Worm (Caenorhabditis elegans) whole organism, L1 larva: ENCODE data around the gene nlp-68.

Experiments
- aly-2 ChIP-seq: fragments of 150-350 bp; optimal IDR thresholded peaks from 2 replicates; lab custom pipeline; 2014; ENCODE audit warnings: missing biosample characterization, missing genetic modification characterization
- ceh-63 ChIP-seq: fragments of 200-800 bp; sonication (Bioruptor generic); optimal IDR thresholded peaks from 2 replicates; lab custom pipeline; 2018; ENCODE audit warnings: mild to moderate bottlenecking, missing genetic modification characterization, missing compliant biosample characterization
- ceh-90 ChIP-seq: sonication (generic microtip); optimal IDR thresholded peaks from 2 replicates; lab custom pipeline; 2016; ENCODE audit warnings: missing genetic modification characterization, missing compliant biosample characterization
- dpl-1 ChIP-seq, 3 experiments: fragments of 150-350 bp in 2 of 3; sonication (generic microtip) in 1 of 3; optimal IDR thresholded peaks; 2 replicates each; lab custom pipeline; 2014 to 2017; ENCODE audit warnings: missing biosample characterization in 3 of 3, missing genetic modification characterization in 3 of 3, missing genetic modification reagents in 3 of 3
- dsc-1 ChIP-seq: sonication (generic microtip); optimal IDR thresholded peaks from 2 replicates; lab custom pipeline; 2016; ENCODE audit warnings: mild to moderate bottlenecking, missing genetic modification characterization, missing compliant biosample characterization
- efl-1 ChIP-seq, 4 experiments: fragments of 150-350 bp; optimal IDR thresholded peaks in 3 of 4; peaks in 1 of 4; 1 replicate in 1 of 4; 2 replicates in 3 of 4; lab custom pipeline; 2014; ENCODE audit warnings: missing biosample characterization in 2 of 4, missing genetic modification characterization in 2 of 4, missing genetic modification reagents in 2 of 4
- egl-13 ChIP-seq: sonication (generic microtip); optimal IDR thresholded peaks from 2 replicates; lab custom pipeline; 2016; ENCODE audit warnings: missing genotype, missing genetic modification reagents, missing genetic modification characterization, missing compliant biosample characterization
- egl-27 ChIP-seq, 2 experiments: fragments of 150-350 bp in 1 of 2; sonication (generic microtip); optimal IDR thresholded peaks; 3 replicates each; lab custom pipeline; 2017 to 2018; ENCODE audit warnings: missing biosample characterization in 2 of 2, missing genetic modification characterization in 2 of 2, missing genetic modification reagents in 2 of 2
- elt-2 ChIP-seq: sonication (generic microtip); optimal IDR thresholded peaks from 2 replicates; lab custom pipeline; 2016; ENCODE audit warnings: missing genetic modification characterization, mild to moderate bottlenecking, inconsistent platforms, missing compliant biosample characterization, missing genetic modification reagents
- elt-3 ChIP-seq, 6 experiments: fragments of 150-350 bp in 1 of 6; sonication (generic microtip); optimal IDR thresholded peaks; 2 replicates each; lab custom pipeline; 2017 to 2018; ENCODE audit warnings: missing biosample characterization in 6 of 6, missing genetic modification characterization in 6 of 6, inconsistent platforms in 1 of 6
- fkh-10 ChIP-seq: sonication (generic microtip); optimal IDR thresholded peaks from 2 replicates; lab custom pipeline; 2017; ENCODE audit warnings: missing biosample characterization, missing genetic modification reagents, missing genetic modification characterization
- fkh-8 ChIP-seq: sonication (generic microtip); optimal IDR thresholded peaks from 2 replicates; lab custom pipeline; 2016; ENCODE audit warnings: mild to moderate bottlenecking, missing genetic modification characterization, missing compliant biosample characterization
- irx-1 ChIP-seq: sonication (generic microtip); optimal IDR thresholded peaks from 2 replicates; lab custom pipeline; 2016; ENCODE audit warnings: missing genetic modification characterization, missing compliant biosample characterization
- isw-1 ChIP-seq: fragments of 200-800 bp; sonication (Bioruptor generic); IDR thresholded peaks from 2 replicates; pipeline ENCODE4 v1.3.6; 2022; ENCODE audit warnings: missing genetic modification characterization, missing compliant biosample characterization
- jun-1 ChIP-seq: fragments of 150-350 bp; optimal IDR thresholded peaks from 2 replicates; lab custom pipeline; 2014; ENCODE audit warnings: missing biosample characterization, missing genetic modification reagents, missing genetic modification characterization
- lin-15B ChIP-seq: fragments of 150-350 bp; sonication (generic microtip); optimal IDR thresholded peaks from 3 replicates; lab custom pipeline; 2014; ENCODE audit warnings: missing biosample characterization, missing genetic modification characterization
- lin-39 ChIP-seq: fragments of 150-350 bp; optimal IDR thresholded peaks from 2 replicates; lab custom pipeline; 2014; ENCODE audit warnings: missing biosample characterization, missing genetic modification reagents, missing genetic modification characterization
- lir-3 ChIP-seq: sonication (generic microtip); optimal IDR thresholded peaks from 2 replicates; lab custom pipeline; 2016; ENCODE audit warnings: mild to moderate bottlenecking, missing genetic modification characterization, moderate library complexity, missing compliant biosample characterization; ENCODE audit not compliant: poor library complexity
- mab-9 ChIP-seq: fragments of 200-800 bp; sonication (Bioruptor generic); IDR thresholded peaks from 2 replicates; pipeline ENCODE4 v1.3.6; 2022; ENCODE audit warnings: missing genetic modification reagents, missing genetic modification characterization, missing compliant biosample characterization
- mdl-1 ChIP-seq, 2 experiments: fragments of 150-350 bp; optimal IDR thresholded peaks; 2 replicates each; lab custom pipeline; 2014 to 2017; ENCODE audit warnings: missing biosample characterization in 2 of 2, missing genetic modification characterization in 2 of 2, inconsistent platforms in 1 of 2
- mef-2 ChIP-seq: fragments of 150-350 bp; optimal IDR thresholded peaks from 2 replicates; lab custom pipeline; 2014; ENCODE audit warnings: missing biosample characterization, missing genetic modification characterization
- mep-1 ChIP-seq: fragments of 150-350 bp; optimal IDR thresholded peaks from 2 replicates; lab custom pipeline; 2014; ENCODE audit warnings: missing biosample characterization, missing genetic modification characterization
- nhr-12 ChIP-seq: sonication (generic microtip); optimal IDR thresholded peaks from 2 replicates; lab custom pipeline; 2017; ENCODE audit warnings: missing biosample characterization, missing genetic modification characterization
- nhr-19 ChIP-seq: fragments of 200-800 bp; sonication (Bioruptor generic); conservative IDR thresholded peaks from 2 replicates; pipeline ENCODE4 v1.3.6; 2022; ENCODE audit warnings: missing genetic modification characterization, missing compliant biosample characterization
- nhr-20 ChIP-seq: sonication (generic microtip); optimal IDR thresholded peaks from 2 replicates; lab custom pipeline; 2016; ENCODE audit warnings: mild to moderate bottlenecking, missing genetic modification characterization, missing compliant biosample characterization
- nhr-237 ChIP-seq: fragments of 150-350 bp; optimal IDR thresholded peaks from 2 replicates; lab custom pipeline; 2014; ENCODE audit warnings: missing biosample characterization, missing genetic modification characterization
- nhr-28 ChIP-seq: fragments of 150-350 bp; optimal IDR thresholded peaks from 2 replicates; lab custom pipeline; 2014; ENCODE audit warnings: missing biosample characterization, missing genetic modification characterization
- nhr-47 ChIP-seq: sonication (generic microtip); optimal IDR thresholded peaks from 2 replicates; lab custom pipeline; 2016; ENCODE audit warnings: mild to moderate bottlenecking, missing genetic modification characterization, moderate library complexity, missing compliant biosample characterization
- nhr-71 ChIP-seq: sonication (generic microtip); optimal IDR thresholded peaks from 2 replicates; lab custom pipeline; 2016; ENCODE audit warnings: mild to moderate bottlenecking, missing genetic modification characterization, moderate library complexity, missing compliant biosample characterization
- nhr-85 ChIP-seq: sonication (generic microtip); peaks from one replicate; lab custom pipeline; 2016; ENCODE audit warnings: missing genetic modification characterization, inconsistent platforms, missing compliant biosample characterization
- rnt-1 ChIP-seq: sonication (generic microtip); optimal IDR thresholded peaks from 2 replicates; lab custom pipeline; 2016; ENCODE audit warnings: mild to moderate bottlenecking, missing genetic modification characterization, moderate library complexity, missing compliant biosample characterization
- snu-23 ChIP-seq: sonication (generic microtip); optimal IDR thresholded peaks from 2 replicates; lab custom pipeline; 2016; ENCODE audit warnings: missing genetic modification characterization, missing compliant biosample characterization
- tbx-2 ChIP-seq: sonication (generic microtip); optimal IDR thresholded peaks from 2 replicates; lab custom pipeline; 2016; ENCODE audit warnings: missing genetic modification characterization, missing compliant biosample characterization
- tlp-1 ChIP-seq: fragments of 150-350 bp; optimal IDR thresholded peaks from 2 replicates; lab custom pipeline; 2014; ENCODE audit warnings: missing biosample characterization, missing genetic modification characterization
- unc-30 ChIP-seq: sonication (generic microtip); optimal IDR thresholded peaks from 2 replicates; lab custom pipeline; 2017; ENCODE audit warnings: missing biosample characterization, missing genetic modification characterization
- ztf-11 ChIP-seq, 2 experiments: sonication (generic microtip); optimal IDR thresholded peaks; 2 replicates each; lab custom pipeline; 2016 to 2017; ENCODE audit warnings: missing genetic modification characterization in 2 of 2, missing biosample characterization in 1 of 2, missing compliant biosample characterization in 1 of 2

The nlp-68 gene

DNA sequence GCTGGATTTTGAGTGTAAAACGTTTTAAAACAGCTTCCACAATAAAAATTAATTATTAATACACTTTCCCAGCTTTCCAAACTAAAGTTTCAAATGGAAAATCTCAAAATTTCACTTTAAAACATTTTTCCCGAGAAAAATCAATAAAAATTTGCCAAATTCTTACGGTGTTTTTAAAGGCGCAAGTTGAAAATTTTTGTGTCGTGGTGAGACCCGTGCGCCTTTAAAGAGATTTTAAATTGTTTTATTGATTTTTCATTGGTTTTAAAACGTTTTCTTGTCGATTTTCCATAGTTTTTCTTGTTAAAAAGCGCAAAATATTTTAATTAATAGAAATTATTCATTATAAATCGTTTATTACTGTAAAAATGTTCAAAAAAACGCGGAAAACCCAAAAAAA lies 22.9 kb upstream of the nlp-68 start, which contains the start of gene Y45F3A.1:
Y45F3A.1 (minus strand) TSS at position 12 of the 400 bp plus-strand sequence.
- TF ChIP-seq unc-30 (tag; lab: Kevin White, UChicago) (no peak), ceh-63 (GFP tag; lab: Kevin White, UChicago) (no peak), mab-9 (no peak), nhr-28 (no peak)

ce11 chrIII:10560296-10560695 lies 21.3 kb upstream of the nlp-68 start, which contains the start of gene rab-30:
Gene rab-30 (plus strand): TSS chrIII:10560596.
- TF ChIP-seq egl-27 (tag; optimal IDR thresholded peaks at IDR 0.05; lab: Kevin White, UChicago) (no peak), mef-2 (tag; lab: Kevin White, UChicago) (no peak), egl-13 (no peak), rnt-1 (tag; lab: Kevin White, UChicago) (no peak), nhr-47 (tag; lab: Kevin White, UChicago) (no peak), nhr-19 (GFP tag; lab: Robert Waterston, UW) (no peak), nhr-12 (tag; lab: Kevin White, UChicago) (no peak), tbx-2 (tag; lab: Kevin White, UChicago) (no peak), lin-15B (tag; lab: Kevin White, UChicago) (no peak), aly-2 (tag; lab: Kevin White, UChicago) (no peak), nhr-237 (tag; lab: Kevin White, UChicago) (no peak)

ce11 chrIII:10557910-10558309 lies 18.9 kb upstream of the nlp-68 start, which contains the start of gene T21C12.4:
Gene T21C12.4 (minus strand): TSS chrIII:10558010.
- TF ChIP-seq nhr-20 (tag; lab: Kevin White, UChicago) (no peak), lin-15B (tag; lab: Kevin White, UChicago) (no peak), jun-1 (tag; lab: Kevin White, UChicago) (no peak), mep-1 (tag; lab: Kevin White, UChicago) (no peak), dpl-1 (GFP tag; optimal IDR thresholded peaks at IDR 0.05; lab: Kevin White, UChicago) (no peak), mdl-1 (tag; optimal IDR thresholded peaks at IDR 0.05; lab: Kevin White, UChicago) (no peak), ztf-11 (tag; optimal IDR thresholded peaks at IDR 0.05; lab: Kevin White, UChicago) (no peak)
- TF ChIP-seq, all 84 proteins: peak for 0

ce11 chrIII:10552929-10553328 lies 14.0 kb upstream of the nlp-68 start, which contains the start of gene T21C12.8:
Gene T21C12.8 (minus strand): TSS chrIII:10553029.
- TF ChIP-seq lin-39 (no peak), efl-1 (optimal IDR thresholded peaks at IDR 0.05; lab: Kevin White, UChicago) (no peak), efl-1 (GFP tag; optimal IDR thresholded peaks at IDR 0.05 in 1 of 2; lab: Kevin White, UChicago) (no peak), unc-30 (tag; lab: Kevin White, UChicago) (no peak), nhr-20 (tag; lab: Kevin White, UChicago) (no peak), ceh-90 (tag; lab: Kevin White, UChicago) (no peak), fkh-10 (no peak), fkh-8 (tag; lab: Kevin White, UChicago) (no peak), tlp-1 (tag; lab: Kevin White, UChicago) (no peak), irx-1 (tag; lab: Kevin White, UChicago) (no peak), isw-1 (no peak)

DNA sequence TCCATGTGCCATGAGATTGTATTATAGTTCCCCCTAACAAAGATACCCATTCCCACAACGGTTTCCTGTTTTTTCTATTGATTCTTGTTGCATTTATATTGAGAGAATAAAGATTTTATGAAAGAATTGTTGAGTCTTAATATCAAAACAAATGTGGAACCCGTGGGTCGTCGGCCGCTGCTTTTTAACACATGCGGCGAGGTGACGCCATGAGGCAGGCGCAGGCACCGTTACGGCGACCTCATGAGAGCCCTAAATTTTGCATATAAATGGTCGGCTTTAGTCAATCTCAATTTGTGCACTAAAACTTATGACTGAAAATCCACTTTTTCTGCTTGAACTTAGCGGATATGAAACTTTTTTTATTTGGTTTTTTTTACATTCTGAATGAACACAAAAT lies 1.4 kb downstream of the nlp-68 start:
- TF ChIP-seq dsc-1 (tag; lab: Kevin White, UChicago): no peak
- peak; percentile 36 for TF ChIP-seq nhr-85 (tag; lab: Kevin White, UChicago)
- peak; percentile 34 for TF ChIP-seq nhr-71 (tag; lab: Kevin White, UChicago)
- TF ChIP-seq elt-3 (tag; optimal IDR thresholded peaks at IDR 0.05; lab: Kevin White, UChicago): no peak
- peak; percentile 0 for TF ChIP-seq snu-23 (GFP tag; lab: Kevin White, UChicago)
- peak; percentile 11 for TF ChIP-seq elt-2
- no peak for TF ChIP-seq lir-3
- TF ChIP-seq, all 84 proteins: peak for 4
